Worm (Caenorhabditis elegans) whole organism, L3 larva: ENCODE data around the gene T22F3.2.

Experiments
- ZK546.5 ChIP-seq: sonication (generic microtip); optimal IDR thresholded peaks from 2 replicates; lab custom pipeline; 2017; ENCODE audit warnings: missing biosample characterization, missing genetic modification characterization
- elt-3 ChIP-seq, 3 experiments: fragments of 150-350 bp in 1 of 3; sonication (generic microtip) in 2 of 3; optimal IDR thresholded peaks; 2 replicates in 2 of 3; 4 replicates in 1 of 3; lab custom pipeline; 2014 to 2017; ENCODE audit warnings: missing biosample characterization in 3 of 3, missing genetic modification characterization in 3 of 3
- fkh-10 ChIP-seq: sonication (generic microtip); optimal IDR thresholded peaks from 2 replicates; lab custom pipeline; 2017; ENCODE audit warnings: missing biosample characterization, missing genetic modification reagents, missing genetic modification characterization
- mdl-1 ChIP-seq: fragments of 150-350 bp; optimal IDR thresholded peaks from 2 replicates; lab custom pipeline; 2014; ENCODE audit warnings: missing biosample characterization, missing genetic modification characterization
- nhr-11 ChIP-seq: fragments of 150-350 bp; optimal IDR thresholded peaks from 2 replicates; lab custom pipeline; 2014; ENCODE audit warnings: missing biosample characterization, missing genetic modification characterization
- nhr-12 ChIP-seq: fragments of 150-350 bp; optimal IDR thresholded peaks from 2 replicates; lab custom pipeline; 2014; ENCODE audit warnings: missing biosample characterization, missing genetic modification characterization
- nhr-23 ChIP-seq: fragments of 150-350 bp; optimal IDR thresholded peaks from 2 replicates; lab custom pipeline; 2014; ENCODE audit warnings: missing biosample characterization, missing genetic modification reagents, missing genetic modification characterization
- nhr-76 ChIP-seq: fragments of 150-350 bp; sonication (generic microtip); optimal IDR thresholded peaks from 5 replicates; lab custom pipeline; 2014; ENCODE audit warnings: missing biosample characterization, missing genetic modification characterization
- pqm-1 ChIP-seq: fragments of 150-350 bp; optimal IDR thresholded peaks from 2 replicates; lab custom pipeline; 2017; ENCODE audit warnings: missing biosample characterization, missing genetic modification characterization, inconsistent platforms
- snpc-4 ChIP-seq: fragments of 150-350 bp; optimal IDR thresholded peaks from 2 replicates; lab custom pipeline; 2014; ENCODE audit warnings: missing biosample characterization, missing genetic modification characterization
- unc-62 ChIP-seq: fragments of 150-350 bp; sonication (generic microtip); optimal IDR thresholded peaks from 4 replicates; lab custom pipeline; 2014; ENCODE audit warnings: missing biosample characterization, missing genetic modification reagents, missing genetic modification characterization

DNA sequence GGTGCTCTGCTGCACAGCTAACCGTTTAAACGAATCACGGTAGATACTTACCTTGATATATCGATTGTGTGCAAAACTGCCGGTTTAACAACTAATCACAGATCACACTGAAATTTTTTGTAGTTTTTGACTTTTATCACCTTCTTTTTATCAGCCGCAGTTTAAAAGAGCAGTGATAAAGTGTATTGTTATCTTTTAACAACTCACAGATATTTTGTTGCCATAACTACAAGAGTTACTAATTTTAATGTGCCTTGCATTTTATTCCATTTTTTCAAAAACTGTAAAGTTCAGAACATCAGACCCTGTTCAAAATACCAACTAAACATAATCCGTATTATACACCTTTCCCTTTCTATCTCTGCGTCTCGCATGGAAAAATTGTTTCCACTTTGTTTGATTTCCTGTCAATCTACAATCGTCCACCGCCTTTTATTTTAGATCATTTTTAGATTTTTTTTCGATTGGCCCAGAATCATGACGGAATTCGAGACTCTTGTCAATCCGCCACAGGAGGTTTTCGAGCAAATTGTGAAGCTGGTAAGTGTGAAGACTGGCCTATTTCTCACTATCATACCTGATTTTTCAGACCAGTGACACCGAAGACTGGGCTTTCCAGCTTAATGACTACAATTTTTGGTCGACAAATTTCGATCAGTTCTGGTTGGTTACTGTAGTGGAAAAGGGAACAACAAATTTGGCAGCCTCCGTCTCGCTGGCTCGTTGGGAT lies 33.5 kb upstream of the T22F3.2 start, which contains the start of gene T24A6.20:
- TF ChIP-seq nhr-76 (tag; lab: Kevin White, UChicago) (no peak), snpc-4 (no peak), nhr-12 (tag; lab: Kevin White, UChicago) (no peak), fkh-10 (GFP tag; lab: Kevin White, UChicago) (no peak), nhr-11 (tag; lab: Kevin White, UChicago) (no peak), ZK546.5 (tag; lab: Kevin White, UChicago) (no peak), elt-3 (tag; optimal IDR thresholded peaks at IDR 0.05; lab: Kevin White, UChicago) (no peak), mdl-1 (tag; lab: Kevin White, UChicago) (no peak), pqm-1 (tag; lab: Kevin White, UChicago) (peak; percentile 17), nhr-23 (no peak), unc-62 (GFP tag; lab: Kevin White, UChicago) (no peak)
